Fruit fly (Drosophila melanogaster): ENCODE data around the gene foxo.

DNA sequence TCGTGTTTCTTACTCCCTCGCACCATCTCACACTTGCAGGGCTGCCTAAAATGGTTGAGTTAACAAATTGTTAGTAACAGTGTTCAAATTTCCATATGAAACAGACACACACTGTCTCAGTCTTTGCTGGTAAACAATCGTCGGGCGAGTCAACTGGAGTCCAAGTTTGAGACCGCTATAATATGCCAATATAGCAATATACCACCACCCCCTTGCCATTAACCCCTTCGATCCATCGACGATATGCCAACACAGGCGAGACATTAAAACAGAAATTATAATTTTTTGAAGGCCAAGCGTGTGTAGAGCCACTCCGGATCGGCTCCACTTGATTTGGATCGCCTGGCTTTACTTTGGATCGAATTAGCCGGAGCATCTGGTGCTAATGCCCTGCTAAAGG is 2.6 kb upstream of the foxo start:
- TF ChIP-seq CG17806 (tag; optimal IDR thresholded peaks at IDR 0.05): no peak
- TF ChIP-seq CG9948 (tag; optimal IDR thresholded peaks at IDR 0.05): no peak
- TF ChIP-seq gl (tag; optimal IDR thresholded peaks at IDR 0.05): no peak
- TF ChIP-seq CG32121 (GFP tag; IDR thresholded peaks at IDR 0.05): no peak
- no peak for TF ChIP-seq EcR (GFP tag; optimal IDR thresholded peaks at IDR 0.05)

Data from whole organism, pupa.